Fruit fly (Drosophila melanogaster): ENCODE measurements around the gene Hmx.

Gene Hmx

dm6 chr3R:17583658-17584460, 25.1 kb downstream of the Hmx start (continued):
- TF ChIP-seq D19A (tag; optimal IDR thresholded peaks at IDR 0.05) (peak; percentile 59), CG3065 (GFP tag; optimal IDR thresholded peaks at IDR 0.05) (peak; percentile 10), CG42726 (GFP tag; IDR thresholded peaks at IDR 0.05; ENCODE audit: partially characterized antibody) (no peak), CG10321 (GFP tag; IDR thresholded peaks at IDR 0.05) (no peak), repo (GFP tag; optimal IDR thresholded peaks at IDR 0.05) (no peak), tgo (GFP tag; IDR thresholded peaks at IDR 0.05) (peak; percentile 36; the same call in 1 of the 3 replicates), CG2875 (GFP tag; optimal IDR thresholded peaks at IDR 0.05) (peak; percentile 20), Rfx (GFP tag; IDR thresholded peaks at IDR 0.05) (no peak), jumu (GFP tag; optimal IDR thresholded peaks at IDR 0.05) (no peak), CG15011 (GFP tag; optimal IDR thresholded peaks at IDR 0.05) (no peak), CG2129 (GFP tag; IDR thresholded peaks at IDR 0.05; ENCODE audit: partially characterized antibody) (no peak), Hr39 (optimal IDR thresholded peaks at IDR 0.05) (no peak), hkb (optimal IDR thresholded peaks at IDR 0.05) (no peak), hkb (GFP tag; IDR thresholded peaks at IDR 0.05) (peak; percentile 51), Sry-δ (GFP tag; optimal IDR thresholded peaks at IDR 0.05) (no peak), ac (GFP tag; optimal IDR thresholded peaks at IDR 0.05) (no peak), unpg (GFP tag; optimal IDR thresholded peaks at IDR 0.05) (peak; percentile 64), hth (optimal IDR thresholded peaks at IDR 0.05) (no peak), Fer1 (GFP tag; optimal IDR thresholded peaks at IDR 0.05) (no peak), Hmr (GFP tag; optimal IDR thresholded peaks at IDR 0.05) (no peak), CG8388 (GFP tag; optimal IDR thresholded peaks at IDR 0.05) (peak; percentile 71), D (optimal IDR thresholded peaks at IDR 0.05) (peak; percentile 1), D (GFP tag; optimal IDR thresholded peaks at IDR 0.05) (peak; percentile 59), CG15073 (GFP tag; optimal IDR thresholded peaks at IDR 0.05) (no peak), insv (GFP tag; optimal IDR thresholded peaks at IDR 0.05) (no peak), CG17328 (GFP tag; IDR thresholded peaks at IDR 0.05) (peak; percentile 76), az2 (GFP tag; optimal IDR thresholded peaks at IDR 0.05) (peak; percentile 55), dysf (GFP tag; IDR thresholded peaks at IDR 0.05) (0 out of 3 replicates have a peak, but pooled peaks have one; percentile 16), lmd (GFP tag; IDR thresholded peaks at IDR 0.05) (peak; percentile 48; the same call in 1 of the 2 replicates), CG13123 (GFP tag; optimal IDR thresholded peaks at IDR 0.05) (no peak), caup (GFP tag; optimal IDR thresholded peaks at IDR 0.05; ENCODE audit: severe bottlenecking) (no peak), pan (optimal IDR thresholded peaks at IDR 0.05) (no peak), pan (GFP tag; optimal IDR thresholded peaks at IDR 0.05 in 1 of 2, IDR thresholded peaks at IDR 0.05 in 1 of 2) (peak in 1 of 2 experiments; percentile 45), HmgD (GFP tag; optimal IDR thresholded peaks at IDR 0.05) (no peak), yki (optimal IDR thresholded peaks at IDR 0.05) (no peak), da (GFP tag; optimal IDR thresholded peaks at IDR 0.05) (no peak), cas (GFP tag; IDR thresholded peaks at IDR 0.05) (no peak), CG16863 (GFP tag; optimal IDR thresholded peaks at IDR 0.05) (no peak), cato (GFP tag; optimal IDR thresholded peaks at IDR 0.05; ENCODE audit: borderline replicate concordance) (peak; percentile 1), esg (GFP tag; conservative IDR thresholded peaks at IDR 0.05) (0 out of 2 replicates have a peak, but pooled peaks have one; percentile 23), Elba2 (GFP tag; optimal IDR thresholded peaks at IDR 0.05) (no peak), Hr51 (GFP tag; optimal IDR thresholded peaks at IDR 0.05) (peak in 1 of 2 experiments; percentile 56), Med (GFP tag) (no peak), CG3726 (GFP tag; IDR thresholded peaks at IDR 0.05) (0 out of 3 replicates have a peak, but pooled peaks have one; percentile 45), CG4820 (GFP tag; optimal IDR thresholded peaks at IDR 0.05) (peak; percentile 50), Ets97D (GFP tag; optimal IDR thresholded peaks at IDR 0.05) (no peak), dmrt11E (tag; optimal IDR thresholded peaks at IDR 0.05) (peak; percentile 84), CG33213 (GFP tag; optimal IDR thresholded peaks at IDR 0.05) (no peak), CG12744 (GFP tag; optimal IDR thresholded peaks at IDR 0.05) (no peak), Sox102F (GFP tag; optimal IDR thresholded peaks at IDR 0.05) (peak; percentile 65), CG1602 (GFP tag; optimal IDR thresholded peaks at IDR 0.05) (peak; percentile 13)
